Worm (Caenorhabditis elegans) whole organism, early embryonic: ENCODE data around the gene T13A10.64.

ENCODE experiments used
- B0310.2 ChIP-seq: sonication (generic microtip); optimal IDR thresholded peaks from 2 replicates; lab custom pipeline; 2016; ENCODE audit warnings: mild to moderate bottlenecking, missing genetic modification characterization, missing compliant biosample characterization
- F13C5.2 ChIP-seq: sonication (generic microtip); optimal IDR thresholded peaks from 2 replicates; lab custom pipeline; 2017; ENCODE audit warnings: mild to moderate bottlenecking, missing genetic modification characterization, inconsistent platforms, missing compliant biosample characterization
- aly-1 ChIP-seq: sonication (generic microtip); optimal IDR thresholded peaks from 2 replicates; lab custom pipeline; 2016; ENCODE audit warnings: missing genetic modification characterization, missing compliant biosample characterization
- ama-1 ChIP-seq: fragments of 150-350 bp; optimal IDR thresholded peaks from 2 replicates; lab custom pipeline; 2014
- ceh-13 ChIP-seq: fragments of 200-800 bp; sonication (Bioruptor generic); optimal IDR thresholded peaks from 2 replicates; lab custom pipeline; 2018; ENCODE audit warnings: mild to moderate bottlenecking, missing genetic modification characterization, missing compliant biosample characterization
- ceh-36 ChIP-seq: sonication (generic microtip); optimal IDR thresholded peaks from 2 replicates; lab custom pipeline; 2016; ENCODE audit warnings: missing genetic modification characterization, inconsistent platforms, missing compliant biosample characterization
- ets-7 ChIP-seq: sonication (generic microtip); optimal IDR thresholded peaks from 2 replicates; lab custom pipeline; 2016; ENCODE audit warnings: missing genotype, missing genetic modification characterization, missing compliant biosample characterization
- flt-1 ChIP-seq: fragments of 200-800 bp; sonication (Bioruptor generic); IDR thresholded peaks from 2 replicates; pipeline ENCODE4 v1.3.6; 2022; ENCODE audit warnings: missing genetic modification characterization, missing compliant biosample characterization
- hmbx-1 ChIP-seq: sonication (generic microtip); optimal IDR thresholded peaks from 2 replicates; lab custom pipeline; 2016; ENCODE audit warnings: mild to moderate bottlenecking, missing genetic modification characterization, missing compliant biosample characterization
- hmg-4 ChIP-seq: fragments of 200-800 bp; sonication (Bioruptor generic); optimal IDR thresholded peaks from 2 replicates; lab custom pipeline; 2018; ENCODE audit warnings: mild to moderate bottlenecking, missing genetic modification characterization, missing compliant biosample characterization
- hnd-1 ChIP-seq: sonication (generic microtip); optimal IDR thresholded peaks from 2 replicates; lab custom pipeline; 2016; ENCODE audit warnings: missing genetic modification characterization, missing compliant biosample characterization
- pes-1 ChIP-seq: fragments of 200-800 bp; sonication (Bioruptor generic); IDR thresholded peaks from 2 replicates; pipeline ENCODE4 v1.3.6; 2022; ENCODE audit warnings: missing genetic modification reagents, missing genetic modification characterization, missing compliant biosample characterization
- scrt-1 ChIP-seq: fragments of 200-800 bp; sonication (Bioruptor generic); IDR thresholded peaks from 2 replicates; pipeline ENCODE4 v1.3.6; 2022; ENCODE audit warnings: missing genetic modification characterization, missing compliant biosample characterization
- sea-1 ChIP-seq: fragments of 200-800 bp; sonication (Bioruptor generic); conservative IDR thresholded peaks from 2 replicates; pipeline ENCODE4 v1.3.6; 2022; ENCODE audit warnings: missing genetic modification characterization, missing compliant biosample characterization
- tbx-11 ChIP-seq: fragments of 200-800 bp; sonication (Bioruptor generic); IDR thresholded peaks from 2 replicates; pipeline ENCODE4 v1.3.6; 2022; ENCODE audit warnings: missing genetic modification characterization, missing compliant biosample characterization
- tbx-37 ChIP-seq: fragments of 200-800 bp; sonication (Bioruptor generic); conservative IDR thresholded peaks from 2 replicates; pipeline ENCODE4 v1.3.6; 2022; ENCODE audit warnings: missing genetic modification reagents, missing genetic modification characterization, missing compliant biosample characterization
- tra-4 ChIP-seq: sonication (generic microtip); optimal IDR thresholded peaks from 2 replicates; lab custom pipeline; 2017; ENCODE audit warnings: missing genetic modification characterization, missing compliant biosample characterization

Gene T13A10.64

DNA sequence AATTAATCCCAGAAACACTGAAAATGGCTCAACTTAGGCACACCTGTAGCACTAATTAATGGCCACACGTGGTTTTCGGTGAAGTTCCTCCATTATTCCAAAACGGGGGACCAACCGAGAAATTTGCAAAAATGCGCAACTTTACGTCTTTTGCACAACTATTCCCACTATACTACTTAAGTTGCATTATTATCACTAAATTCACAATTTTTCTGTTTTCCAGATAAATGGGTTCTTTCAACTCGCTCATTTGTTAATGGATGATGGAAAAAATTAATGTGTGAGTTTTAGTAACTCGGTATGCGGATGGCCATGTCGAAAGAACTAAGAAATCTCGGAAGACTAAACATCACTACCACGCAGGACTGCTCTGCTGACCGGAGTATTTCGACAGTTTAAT is at the start of gene T13A10.64:
Gene T13A10.64, plus strand, starts transcription at position 301 of the 400 bp plus-strand sequence.
- TF ChIP-seq sea-1 (GFP tag; lab: Robert Waterston, UW) (no peak), hnd-1 (no peak), flt-1 (GFP tag; lab: Robert Waterston, UW) (no peak), B0310.2 (no peak), aly-1 (tag; lab: Kevin White, UChicago) (no peak), ets-7 (tag; lab: Kevin White, UChicago) (no peak), ama-1 (lab: Kevin White, UChicago) (no peak), tra-4 (tag; lab: Kevin White, UChicago) (no peak), F13C5.2 (tag; lab: Kevin White, UChicago) (no peak), ceh-13 (GFP tag; lab: Kevin White, UChicago) (no peak), scrt-1 (GFP tag; lab: Robert Waterston, UW) (no peak), pes-1 (GFP tag; lab: Robert Waterston, UW) (no peak), tbx-11 (GFP tag; lab: Robert Waterston, UW) (no peak)

DNA sequence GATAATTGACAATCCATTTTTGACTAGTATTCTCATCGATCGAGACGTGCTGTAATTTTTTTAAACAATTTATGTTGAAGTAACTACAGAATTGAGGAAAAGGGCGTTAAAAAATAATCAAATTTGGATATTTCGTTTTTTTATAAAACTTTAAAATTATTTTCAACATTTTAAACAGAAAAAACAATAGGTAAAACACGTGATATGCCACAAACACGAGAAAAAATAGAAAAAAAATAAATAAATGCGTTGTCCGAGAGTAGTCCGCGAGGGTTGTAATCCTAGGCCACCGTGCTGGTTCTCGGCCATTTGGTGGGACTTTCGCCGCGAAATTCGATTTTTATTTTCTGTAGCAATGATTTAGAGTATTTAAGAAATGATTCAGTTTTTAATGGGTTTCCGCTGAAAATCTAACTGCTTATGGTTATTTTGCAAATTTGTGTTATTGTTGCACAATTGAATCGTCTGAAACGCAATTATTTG is 48.4 kb upstream of the T13A10.64 start, which contains the start of gene C49A9.10:
Gene C49A9.10, minus strand, starts transcription at position 51 of the 483 bp plus-strand sequence.
- TF ChIP-seq pes-1 (GFP tag; lab: Robert Waterston, UW) (peak; percentile 74; the same call in 1 of the 2 replicates), scrt-1 (GFP tag; lab: Robert Waterston, UW) (0 out of 2 replicates have a peak, but pooled peaks have one; percentile 23), flt-1 (GFP tag; lab: Robert Waterston, UW) (peak; percentile 10; the same call in 1 of the 2 replicates), hnd-1 (no peak), ceh-13 (GFP tag; lab: Kevin White, UChicago) (no peak), hmbx-1 (tag; lab: Kevin White, UChicago) (no peak), tra-4 (tag; lab: Kevin White, UChicago) (no peak), aly-1 (tag; lab: Kevin White, UChicago) (no peak), F13C5.2 (tag; lab: Kevin White, UChicago) (peak; percentile 35), tbx-37 (GFP tag; lab: Robert Waterston, UW) (peak; percentile 90)

- no peak for TF ChIP-seq ets-7 (tag; lab: Kevin White, UChicago)
- TF ChIP-seq ceh-36 (tag; lab: Kevin White, UChicago), result no peak
- TF ChIP-seq aly-1 (tag; lab: Kevin White, UChicago), result no peak
- no peak for TF ChIP-seq flt-1 (GFP tag; lab: Robert Waterston, UW)
- no peak for TF ChIP-seq tbx-11 (GFP tag; lab: Robert Waterston, UW)
- TF ChIP-seq sea-1 (GFP tag; lab: Robert Waterston, UW), result no peak
- TF ChIP-seq tra-4 (tag; lab: Kevin White, UChicago), result no peak
- TF ChIP-seq B0310.2, result no peak
- TF ChIP-seq hmg-4 (GFP tag; lab: Kevin White, UChicago), result no peak
- no peak for TF ChIP-seq ama-1 (lab: Kevin White, UChicago)
- no peak for TF ChIP-seq F13C5.2 (tag; lab: Kevin White, UChicago)
- TF ChIP-seq pes-1 (GFP tag; lab: Robert Waterston, UW), result no peak
- no peak for TF ChIP-seq tbx-37 (GFP tag; lab: Robert Waterston, UW)
- TF ChIP-seq scrt-1 (GFP tag; lab: Robert Waterston, UW), result no peak
- no peak for TF ChIP-seq hnd-1
- TF ChIP-seq ceh-13 (GFP tag; lab: Kevin White, UChicago), result no peak
- TF ChIP-seq hmbx-1 (tag; lab: Kevin White, UChicago), result no peak
Measured at ce11 chrIV:6209337-6209736, 45.4 kb upstream of the T13A10.64 start.

DNA sequence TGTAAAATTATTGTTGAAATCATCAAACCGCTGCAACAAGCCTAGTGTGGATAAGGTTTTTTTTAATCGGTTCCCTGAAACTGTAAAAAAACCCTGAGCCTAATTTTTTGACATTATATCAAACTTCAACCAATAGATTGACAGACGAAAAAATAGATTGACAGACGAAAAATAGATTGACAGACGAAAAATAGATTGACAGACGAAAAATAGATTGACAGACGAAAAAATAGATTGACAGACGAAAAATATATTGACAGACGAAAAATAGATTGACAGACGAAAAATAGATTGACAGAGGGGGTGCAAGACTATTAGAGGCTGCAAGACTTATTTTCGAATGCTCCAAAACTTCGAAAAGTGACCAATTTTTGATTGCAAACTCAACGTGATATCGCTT is 44.8 kb upstream of the T13A10.64 start:
- peak; percentile 44; the same call in 1 of the 2 replicates for TF ChIP-seq tbx-37 (GFP tag; lab: Robert Waterston, UW)
- TF ChIP-seq flt-1 (GFP tag; lab: Robert Waterston, UW), result peak; percentile 62

- TF ChIP-seq sea-1 (GFP tag; lab: Robert Waterston, UW) (no peak), aly-1 (tag; lab: Kevin White, UChicago) (no peak), B0310.2 (no peak), pes-1 (GFP tag; lab: Robert Waterston, UW) (no peak), ceh-13 (GFP tag; lab: Kevin White, UChicago) (no peak), ceh-36 (tag; lab: Kevin White, UChicago) (no peak), flt-1 (GFP tag; lab: Robert Waterston, UW) (no peak), tra-4 (tag; lab: Kevin White, UChicago) (no peak), F13C5.2 (tag; lab: Kevin White, UChicago) (no peak), tbx-37 (GFP tag; lab: Robert Waterston, UW) (no peak), hmg-4 (GFP tag; lab: Kevin White, UChicago) (no peak), tbx-11 (GFP tag; lab: Robert Waterston, UW) (no peak), hnd-1 (no peak), scrt-1 (GFP tag; lab: Robert Waterston, UW) (no peak), ets-7 (tag; lab: Kevin White, UChicago) (no peak), ama-1 (lab: Kevin White, UChicago) (no peak), hmbx-1 (tag; lab: Kevin White, UChicago) (no peak)
Measured at ce11 chrIV:6210574-6210973, 44.2 kb upstream of the T13A10.64 start, which contains the start of the genes ugt-24 and C49A9.6. Gene ugt-24 (minus strand): TSS chrIV:6210720. Gene C49A9.6 (plus strand): TSS chrIV:6210936.

ce11 chrIV:6213403-6213802 is 41.3 kb upstream of the T13A10.64 start, which contains the start of gene C49A9.5:
Gene C49A9.5 (plus strand): TSS chrIV:6213673.
- no peak for TF ChIP-seq ceh-36 (tag; lab: Kevin White, UChicago)

- TF ChIP-seq ama-1 (lab: Kevin White, UChicago) (no peak), F13C5.2 (tag; lab: Kevin White, UChicago) (no peak), aly-1 (tag; lab: Kevin White, UChicago) (no peak), tbx-11 (GFP tag; lab: Robert Waterston, UW) (no peak), scrt-1 (GFP tag; lab: Robert Waterston, UW) (no peak), tbx-37 (GFP tag; lab: Robert Waterston, UW) (no peak), B0310.2 (no peak), hnd-1 (no peak), flt-1 (GFP tag; lab: Robert Waterston, UW) (no peak), hmbx-1 (tag; lab: Kevin White, UChicago) (no peak), tra-4 (tag; lab: Kevin White, UChicago) (no peak)
Measured at ce11 chrIV:6217066-6217465, 37.7 kb upstream of the T13A10.64 start, which contains the start of gene C49A9.9. Gene C49A9.9 (plus strand): TSS chrIV:6217372.
